Fruit fly (Drosophila melanogaster) whole organism, embryonic: ENCODE measurements around the gene rdhB.

Experiments
- Aef1 ChIP-seq: fragments of 200-800 bp; sonication (Bioruptor generic); IDR thresholded peaks from 3 replicates; pipeline ENCODE4 v1.3.6; 2022; ENCODE audit warnings: missing biosample characterization, missing genetic modification characterization
- Atf6 ChIP-seq: fragments of 200-800 bp; sonication (Bioruptor generic); IDR thresholded peaks from 2 replicates; pipeline ENCODE4 v1.3.6; 2022; ENCODE audit warnings: missing biosample characterization, missing genetic modification characterization
- B-H2 ChIP-seq: fragments of 200-800 bp; sonication (Bioruptor generic); optimal IDR thresholded peaks from 2 replicates; lab custom pipeline; 2018; ENCODE audit warnings: missing biosample characterization, mild to moderate bottlenecking, missing genetic modification characterization
- Bdp1 ChIP-seq: fragments of 200-800 bp; sonication (Bioruptor generic); optimal IDR thresholded peaks from 3 replicates; lab custom pipeline; 2016; ENCODE audit warnings: missing biosample characterization, missing genetic modification characterization
- CG10565 ChIP-seq: fragments of 200-800 bp; sonication (Bioruptor generic); optimal IDR thresholded peaks from 3 replicates; lab custom pipeline; 2016; ENCODE audit warnings: missing biosample characterization, mild to moderate bottlenecking, missing genetic modification characterization
- CG11560 ChIP-seq: fragments of 200-800 bp; sonication (Bioruptor generic); IDR thresholded peaks from 3 replicates; pipeline ENCODE4 v1.3.6; 2022; ENCODE audit warnings: missing biosample characterization, missing genetic modification characterization
- CG1233 ChIP-seq: fragments of 200-800 bp; sonication (Bioruptor generic); optimal IDR thresholded peaks from 4 replicates; lab custom pipeline; 2018; ENCODE audit warnings: missing biosample characterization, mild to moderate bottlenecking, missing genetic modification characterization
- CG13296 ChIP-seq: fragments of 200-800 bp; sonication (Bioruptor generic); optimal IDR thresholded peaks from 3 replicates; lab custom pipeline; 2018; ENCODE audit warnings: missing biosample characterization, mild to moderate bottlenecking, missing genetic modification characterization
- CG13775 ChIP-seq: fragments of 200-800 bp; sonication (Bioruptor generic); optimal IDR thresholded peaks from 3 replicates; lab custom pipeline; 2017; ENCODE audit warnings: missing biosample characterization, mild to moderate bottlenecking, missing genetic modification characterization
- CG14441 ChIP-seq: fragments of 200-800 bp; sonication (Bioruptor generic); IDR thresholded peaks from 2 replicates; pipeline ENCODE4 v1.3.6; 2022; ENCODE audit warnings: missing biosample characterization, missing genetic modification characterization
- CG15601 ChIP-seq: fragments of 200-800 bp; sonication (Bioruptor generic); optimal IDR thresholded peaks from 3 replicates; lab custom pipeline; 2019; ENCODE audit warnings: missing biosample characterization, mild to moderate bottlenecking, missing genetic modification characterization, moderate library complexity
- CG15696 ChIP-seq: fragments of 200-800 bp; sonication (Bioruptor generic); optimal IDR thresholded peaks from 2 replicates; lab custom pipeline; 2019; ENCODE audit warnings: missing biosample characterization, mild to moderate bottlenecking, missing genetic modification characterization, moderate library complexity
- CG16863 ChIP-seq: fragments of 200-800 bp; sonication (Bioruptor generic); optimal IDR thresholded peaks from 3 replicates; lab custom pipeline; 2016; ENCODE audit warnings: missing biosample characterization, missing genetic modification characterization
- CG17385 ChIP-seq: fragments of 200-800 bp; sonication (Bioruptor generic); optimal IDR thresholded peaks from 3 replicates; lab custom pipeline; 2018; ENCODE audit warnings: missing biosample characterization, mild to moderate bottlenecking, missing genetic modification characterization
- CG31441 ChIP-seq: fragments of 200-800 bp; sonication (Bioruptor generic); IDR thresholded peaks from 2 replicates; pipeline ENCODE4 v1.3.6; 2022; ENCODE audit warnings: missing biosample characterization, missing genetic modification characterization
- CG3163 ChIP-seq: fragments of 200-800 bp; sonication (Bioruptor generic); optimal IDR thresholded peaks from 3 replicates; lab custom pipeline; 2016; ENCODE audit warnings: missing biosample characterization, missing genetic modification characterization
- CG32772 ChIP-seq: fragments of 200-800 bp; sonication (Bioruptor generic); IDR thresholded peaks from 2 replicates; pipeline ENCODE4 v1.3.6; 2022; ENCODE audit warnings: missing biosample characterization, missing genetic modification characterization
- CG34224 ChIP-seq: fragments of 200-800 bp; sonication (Bioruptor generic); IDR thresholded peaks from 3 replicates; pipeline ENCODE4 v1.3.6; 2022; ENCODE audit warnings: missing biosample characterization, missing genetic modification characterization; ENCODE audit not compliant: partially characterized antibody
- CG6175 ChIP-seq: fragments of 200-800 bp; sonication (Bioruptor generic); IDR thresholded peaks from 3 replicates; pipeline ENCODE4 v1.3.6; 2022; ENCODE audit warnings: missing biosample characterization, missing genetic modification characterization
- CG6813 ChIP-seq: fragments of 200-800 bp; sonication (Bioruptor generic); optimal IDR thresholded peaks from 2 replicates; lab custom pipeline; 2017; ENCODE audit warnings: missing biosample characterization, missing genetic modification characterization, mild to moderate bottlenecking, moderate library complexity, missing genetic modification reagents
- CG7839 ChIP-seq: fragments of 200-800 bp; sonication (Bioruptor generic); optimal IDR thresholded peaks from 3 replicates; lab custom pipeline; 2018; ENCODE audit warnings: missing biosample characterization, mild to moderate bottlenecking, missing genetic modification characterization, moderate library complexity
- CG9932 ChIP-seq: fragments of 200-800 bp; sonication (Bioruptor generic); IDR thresholded peaks from 2 replicates; pipeline ENCODE4 v1.3.6; 2022; ENCODE audit warnings: missing biosample characterization, missing genetic modification characterization
- Doc2 ChIP-seq: fragments of 200-800 bp; sonication (Bioruptor generic); IDR thresholded peaks from 2 replicates; pipeline ENCODE4 v1.3.6; 2022; ENCODE audit warnings: missing biosample characterization, missing genetic modification characterization
- Dp ChIP-seq: fragments of 200-800 bp; sonication (Bioruptor generic); optimal IDR thresholded peaks from 2 replicates; lab custom pipeline; 2018; ENCODE audit warnings: missing biosample characterization, mild to moderate bottlenecking, missing genetic modification characterization, moderate library complexity
- HLHmδ ChIP-seq: fragments of 200-800 bp; sonication (Bioruptor generic); optimal IDR thresholded peaks from 2 replicates; lab custom pipeline; 2018; ENCODE audit warnings: missing biosample characterization, mild to moderate bottlenecking, missing genetic modification characterization, moderate library complexity
- Hey ChIP-seq: fragments of 200-800 bp; sonication (Bioruptor generic); optimal IDR thresholded peaks from 3 replicates; lab custom pipeline; 2018; ENCODE audit warnings: missing biosample characterization, mild to moderate bottlenecking, missing genetic modification characterization
- Hr51 ChIP-seq, 2 experiments: fragments of 200-800 bp; sonication (Bioruptor generic); optimal IDR thresholded peaks; 2 replicates in 1 of 2; 3 replicates in 1 of 2; lab custom pipeline; 2016 to 2018; ENCODE audit warnings: missing biosample characterization in 2 of 2, missing genetic modification characterization in 2 of 2, mild to moderate bottlenecking in 1 of 2, moderate library complexity in 1 of 2
- Oli ChIP-seq: fragments of 200-800 bp; sonication (Bioruptor generic); optimal IDR thresholded peaks from 2 replicates; lab custom pipeline; 2018; ENCODE audit warnings: missing biosample characterization, mild to moderate bottlenecking, missing genetic modification characterization, moderate library complexity
- Poxn ChIP-seq: fragments of 200-800 bp; sonication (Bioruptor generic); IDR thresholded peaks from 2 replicates; pipeline ENCODE4 v1.3.6; 2022; ENCODE audit warnings: missing biosample characterization, missing genetic modification characterization
- Ptx1 ChIP-seq: fragments of 200-800 bp; sonication (Bioruptor generic); IDR thresholded peaks from 2 replicates; pipeline ENCODE4 v1.3.6; 2022; ENCODE audit warnings: missing biosample characterization, missing genetic modification characterization
- Scr ChIP-seq: fragments of 200-800 bp; sonication (Bioruptor generic); IDR thresholded peaks from 2 replicates; pipeline ENCODE4 v1.3.6; 2022; ENCODE audit warnings: missing biosample characterization, missing genetic modification characterization; ENCODE audit not compliant: partially characterized antibody
- Side ChIP-seq: fragments of 200-800 bp; sonication (Bioruptor generic); optimal IDR thresholded peaks from 2 replicates; lab custom pipeline; 2016; ENCODE audit warnings: missing biosample characterization, missing genetic modification characterization
- bsh ChIP-seq, 2 experiments: fragments of 200-800 bp; sonication (Bioruptor generic); optimal IDR thresholded peaks; 2 replicates each; lab custom pipeline; 2017 to 2018; ENCODE audit warnings: mild to moderate bottlenecking in 2 of 2, missing biosample characterization in 2 of 2, missing genetic modification characterization in 2 of 2, moderate library complexity in 1 of 2
- dan ChIP-seq: fragments of 200-800 bp; sonication (Bioruptor generic); IDR thresholded peaks from 2 replicates; pipeline ENCODE4 v1.3.6; 2022; ENCODE audit warnings: missing biosample characterization, missing genetic modification characterization
- dmrt99B ChIP-seq: fragments of 200-800 bp; sonication (Bioruptor generic); optimal IDR thresholded peaks from 2 replicates; lab custom pipeline; 2018; ENCODE audit warnings: missing biosample characterization, mild to moderate bottlenecking, missing genetic modification characterization, moderate library complexity
- eyg ChIP-seq: fragments of 200-800 bp; sonication (Bioruptor generic); optimal IDR thresholded peaks from 3 replicates; lab custom pipeline; 2016; ENCODE audit warnings: missing biosample characterization, missing genetic modification characterization
- ind ChIP-seq: fragments of 200-800 bp; sonication (Bioruptor generic); optimal IDR thresholded peaks from 3 replicates; lab custom pipeline; 2016; ENCODE audit warnings: missing biosample characterization, missing genetic modification characterization
- insv ChIP-seq, 2 experiments: fragments of 200-800 bp; sonication (Bioruptor generic); optimal IDR thresholded peaks; 3 replicates each; lab custom pipeline; 2016 to 2018; ENCODE audit warnings: missing biosample characterization in 2 of 2, missing genetic modification characterization in 2 of 2
- jing ChIP-seq: fragments of 200-800 bp; sonication (Bioruptor generic); optimal IDR thresholded peaks from 2 replicates; lab custom pipeline; 2018; ENCODE audit warnings: missing biosample characterization, mild to moderate bottlenecking, missing genetic modification characterization
- jumu ChIP-seq: fragments of 200-800 bp; sonication (Bioruptor generic); optimal IDR thresholded peaks from 3 replicates; lab custom pipeline; 2016; ENCODE audit warnings: missing biosample characterization, missing genetic modification characterization
- kah ChIP-seq: fragments of 200-800 bp; sonication (Bioruptor generic); optimal IDR thresholded peaks from 2 replicates; lab custom pipeline; 2018; ENCODE audit warnings: missing biosample characterization, mild to moderate bottlenecking, missing genetic modification characterization
- lbe ChIP-seq: fragments of 200-800 bp; sonication (Bioruptor generic); optimal IDR thresholded peaks from 2 replicates; lab custom pipeline; 2016; ENCODE audit warnings: missing biosample characterization, mild to moderate bottlenecking, missing genetic modification characterization
- oc ChIP-seq: fragments of 200-800 bp; sonication (Bioruptor generic); optimal IDR thresholded peaks from 2 replicates; lab custom pipeline; 2018; ENCODE audit warnings: missing biosample characterization, mild to moderate bottlenecking, missing genetic modification characterization, moderate library complexity
- schlank ChIP-seq: fragments of 200-800 bp; sonication (Bioruptor generic); optimal IDR thresholded peaks from 2 replicates; lab custom pipeline; 2018; ENCODE audit warnings: missing biosample characterization, mild to moderate bottlenecking, missing genetic modification characterization
- sima ChIP-seq: fragments of 200-800 bp; sonication (Bioruptor generic); optimal IDR thresholded peaks from 2 replicates; lab custom pipeline; 2016; ENCODE audit warnings: missing biosample characterization, missing genetic modification characterization
- sna ChIP-seq: fragments of 200-800 bp; sonication (Bioruptor generic); IDR thresholded peaks from 2 replicates; pipeline ENCODE4 v1.3.6; 2022; ENCODE audit warnings: missing biosample characterization, missing genetic modification characterization; ENCODE audit not compliant: partially characterized antibody
- stc ChIP-seq: fragments of 200-800 bp; sonication (Bioruptor generic); IDR thresholded peaks from 2 replicates; pipeline ENCODE4 v1.3.6; 2022; ENCODE audit warnings: missing biosample characterization, missing genetic modification characterization
- z ChIP-seq: fragments of 200-800 bp; sonication (Bioruptor generic); IDR thresholded peaks from 3 replicates; pipeline ENCODE4 v1.3.6; 2022; ENCODE audit warnings: missing biosample characterization, missing genetic modification characterization

Gene rdhB

DNA sequence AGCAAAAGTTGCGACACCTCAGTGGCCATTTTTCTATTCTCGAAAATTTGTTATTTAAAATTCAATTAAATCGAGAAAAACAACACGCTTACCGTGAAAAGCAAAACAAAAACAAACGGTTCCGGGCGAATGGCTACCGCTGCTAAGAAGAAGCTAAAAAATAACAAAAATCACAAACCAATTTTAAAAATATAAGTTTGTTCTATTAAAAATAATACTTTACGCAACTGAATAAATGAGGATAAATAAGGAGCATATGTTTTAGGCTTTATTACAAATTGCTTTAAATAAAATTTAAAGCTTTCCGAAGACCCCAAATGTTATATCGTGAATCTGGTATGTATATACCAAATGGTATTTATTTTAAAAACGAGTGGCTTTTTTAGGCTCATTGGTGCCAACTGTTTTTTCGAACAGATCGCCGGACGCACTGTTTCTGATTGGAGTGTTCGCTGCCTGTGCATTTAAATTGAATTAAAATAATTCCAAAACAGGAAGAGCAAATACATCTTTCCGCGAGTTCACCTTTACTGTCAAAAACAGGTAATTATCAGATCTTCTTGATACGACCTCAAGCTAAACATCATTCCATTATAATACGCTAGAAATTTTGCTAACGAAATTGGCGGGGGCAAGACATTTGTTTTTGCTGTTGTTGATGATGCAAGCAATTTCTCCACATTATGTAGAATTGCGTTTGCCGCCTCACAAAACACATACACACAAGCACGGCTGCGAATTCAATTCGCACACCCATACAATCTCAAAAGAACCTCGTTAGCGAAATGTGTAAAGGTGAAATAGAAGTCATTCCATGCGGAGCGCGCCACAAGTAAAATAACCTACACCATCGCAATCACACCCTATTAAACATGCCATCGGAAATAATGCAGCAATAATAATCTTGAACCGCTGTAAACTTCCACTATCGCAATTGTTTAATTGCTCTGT is 15.9 kb downstream of the rdhB start, which contains the start of the genes Polr3F and PyK (continued):
- TF ChIP-seq Dp (GFP tag; lab: Kevin White, UChicago) = peak; percentile 66
- 0 out of 2 replicates have a peak, but pooled peaks have one; percentile 17 for TF ChIP-seq sna (GFP tag; lab: Robert Waterston, UW)
- no peak for TF ChIP-seq CG3163 (GFP tag; lab: Kevin White, UChicago)
- no peak for TF ChIP-seq B-H2 (GFP tag; lab: Kevin White, UChicago)
- TF ChIP-seq dan = no peak
- peak; percentile 40 for TF ChIP-seq CG15601 (tag; lab: Kevin White, UChicago)
- peak; percentile 4 for TF ChIP-seq CG13296 (GFP tag; lab: Kevin White, UChicago)
- TF ChIP-seq ind (GFP tag; lab: Kevin White, UChicago) = peak; percentile 14
- no peak for TF ChIP-seq eyg (GFP tag; lab: Kevin White, UChicago)
- peak; percentile 28 for TF ChIP-seq CG7839 (tag; lab: Kevin White, UChicago)
- no peak for TF ChIP-seq Bdp1 (GFP tag; lab: Kevin White, UChicago)
- TF ChIP-seq Aef1 (GFP tag; lab: Robert Waterston, UW) = peak; percentile 12; the same call in 1 of the 3 replicates
- peak; percentile 7; the same call in 1 of the 2 replicates for TF ChIP-seq Scr
- TF ChIP-seq Atf6 (GFP tag; lab: Robert Waterston, UW) = peak; percentile 48; the same call in 1 of the 2 replicates
- no peak for TF ChIP-seq stc (GFP tag; lab: Robert Waterston, UW)
- no peak for TF ChIP-seq kah (GFP tag; lab: Kevin White, UChicago)
- TF ChIP-seq sima (GFP tag; lab: Kevin White, UChicago) = no peak
- TF ChIP-seq Side (GFP tag; lab: Kevin White, UChicago) = no peak
- no peak for TF ChIP-seq CG34224 (GFP tag; lab: Robert Waterston, UW)
- TF ChIP-seq Oli (tag; lab: Kevin White, UChicago) = no peak
- TF ChIP-seq oc (tag; lab: Kevin White, UChicago) = no peak
- TF ChIP-seq jing (GFP tag; lab: Kevin White, UChicago) = no peak
- TF ChIP-seq CG6813 = no peak
- no peak for TF ChIP-seq Doc2
- no peak for TF ChIP-seq CG1233 (GFP tag; lab: Kevin White, UChicago)
- TF ChIP-seq CG31441 (GFP tag; lab: Robert Waterston, UW) = peak; percentile 50; the same call in 1 of the 2 replicates
- TF ChIP-seq CG32772 = no peak
- no peak for TF ChIP-seq Hey (tag; lab: Kevin White, UChicago)
- no peak for TF ChIP-seq CG10565 (GFP tag; lab: Kevin White, UChicago)
- peak; percentile 47; the same call in 1 of the 2 replicates for TF ChIP-seq CG9932 (GFP tag; lab: Robert Waterston, UW)
- TF ChIP-seq CG15696 (tag; lab: Kevin White, UChicago) = peak; percentile 13
- peak; percentile 3 for TF ChIP-seq CG16863
- TF ChIP-seq CG14441 (GFP tag; lab: Robert Waterston, UW) = peak; percentile 36; the same call in 1 of the 2 replicates
- TF ChIP-seq jumu (GFP tag; lab: Kevin White, UChicago) = peak; percentile 9
- peak; percentile 32 for TF ChIP-seq lbe (GFP tag; lab: Kevin White, UChicago)
- TF ChIP-seq CG17385 = peak; percentile 98
- no peak for TF ChIP-seq CG6175 (GFP tag; lab: Robert Waterston, UW)
- no peak for TF ChIP-seq Ptx1 (GFP tag; lab: Robert Waterston, UW)
- no peak for TF ChIP-seq schlank (tag; lab: Kevin White, UChicago)
- peak; percentile 68 to 95 for TF ChIP-seq insv (GFP tag; optimal IDR thresholded peaks at IDR 0.05; lab: Kevin White, UChicago)
- no peak for TF ChIP-seq HLHmδ (GFP tag; lab: Kevin White, UChicago)
- TF ChIP-seq Poxn (GFP tag; lab: Robert Waterston, UW) = no peak
- no peak for TF ChIP-seq z (GFP tag; lab: Robert Waterston, UW)
- peak in 1 of 2 experiments; percentile 56 for TF ChIP-seq Hr51 (GFP tag; optimal IDR thresholded peaks at IDR 0.05; lab: Kevin White, UChicago)
- TF ChIP-seq bsh (GFP tag; optimal IDR thresholded peaks at IDR 0.05; lab: Kevin White, UChicago) = peak in 1 of 2 experiments; percentile 46
- peak; percentile 3 for TF ChIP-seq dmrt99B (tag; lab: Kevin White, UChicago)
- TF ChIP-seq CG13775 (GFP tag; lab: Kevin White, UChicago) = peak; percentile 40
- TF ChIP-seq CG11560 (tag; lab: Robert Waterston, UW) = no peak
